ENCODE assay signal across 5 fruit fly cellular contexts in genomic region chrX:9579918-9580521, dm6.
TF ChIP-seq lines count a peak whose summit lies in the region.

Gene LPCAT, minus strand, starts transcription at chrX:9579987.

- peak; percentile 50 for TF ChIP-seq CTCF in whole organism, embryonic (GFP tag; optimal IDR thresholded peaks at IDR 0.05; lab: Kevin White, UChicago)

TF ChIP-seq in whole organism, adult, 20 proteins besides CTCF, POLR2A, EP300 and RAD21 (continues in another document):
- TF ChIP-seq CG7045 (GFP tag; optimal IDR thresholded peaks at IDR 0.05; lab: Kevin White, UChicago) (peak; percentile 20), CG11617 (GFP tag; optimal IDR thresholded peaks at IDR 0.05; lab: Kevin White, UChicago) (peak; percentile 40), tj (GFP tag; optimal IDR thresholded peaks at IDR 0.05; lab: Kevin White, UChicago) (no peak), CG7101 (tag; optimal IDR thresholded peaks at IDR 0.05; lab: Kevin White, UChicago) (peak; percentile 80), bab1 (GFP tag; optimal IDR thresholded peaks at IDR 0.05; lab: Kevin White, UChicago) (peak; percentile 90), CG14711 (tag; optimal IDR thresholded peaks at IDR 0.05; lab: Kevin White, UChicago) (peak; percentile 84), Hr96 (GFP tag; optimal IDR thresholded peaks at IDR 0.05; lab: Kevin White, UChicago) (peak; percentile 87), cnc (optimal IDR thresholded peaks at IDR 0.05; lab: Kevin White, UChicago) (no peak), CG1620 (GFP tag; optimal IDR thresholded peaks at IDR 0.05; lab: Kevin White, UChicago) (peak; percentile 94), CG12768 (GFP tag; optimal IDR thresholded peaks at IDR 0.05; lab: Kevin White, UChicago) (peak; percentile 56), CG5204 (GFP tag; optimal IDR thresholded peaks at IDR 0.05; lab: Kevin White, UChicago) (peak; percentile 66), ovo (GFP tag; optimal IDR thresholded peaks at IDR 0.05; lab: Kevin White, UChicago) (peak; percentile 51), Crg-1 (GFP tag; optimal IDR thresholded peaks at IDR 0.05; lab: Kevin White, UChicago) (peak; percentile 82), pad (GFP tag; optimal IDR thresholded peaks at IDR 0.05; lab: Kevin White, UChicago) (peak; percentile 65), Mnt (GFP tag; optimal IDR thresholded peaks at IDR 0.05; lab: Kevin White, UChicago) (peak; percentile 73), CG33017 (tag; optimal IDR thresholded peaks at IDR 0.05; lab: Kevin White, UChicago) (peak; percentile 50), cic (GFP tag; optimal IDR thresholded peaks at IDR 0.05; lab: Kevin White, UChicago) (peak; percentile 31), kay (GFP tag; lab: Kevin White, UChicago; ENCODE audit: borderline replicate concordance) (no peak)

TF ChIP-seq in whole organism, embryonic, 481 proteins besides CTCF, POLR2A, EP300 and RAD21 (continues in another document):
- peak; percentile 28 for TF ChIP-seq Jarid2 (GFP tag; optimal IDR thresholded peaks at IDR 0.05; lab: Kevin White, UChicago)
- TF ChIP-seq lola (GFP tag; optimal IDR thresholded peaks at IDR 0.05; lab: Kevin White, UChicago) = peak in 2 of 3 experiments; percentile 27 to 36
- TF ChIP-seq CG17568 (GFP tag; optimal IDR thresholded peaks at IDR 0.05; lab: Kevin White, UChicago) = peak; percentile 30
- TF ChIP-seq CG3726 (GFP tag; IDR thresholded peaks at IDR 0.05; lab: Robert Waterston, UW) = peak; percentile 82; the same call in 2 of the 3 replicates
- peak; percentile 7 for TF ChIP-seq cg (GFP tag; optimal IDR thresholded peaks at IDR 0.05; lab: Kevin White, UChicago)
- TF ChIP-seq crol (GFP tag; IDR thresholded peaks at IDR 0.05; lab: Robert Waterston, UW) = no peak
- TF ChIP-seq kay (GFP tag; optimal IDR thresholded peaks at IDR 0.05; lab: Kevin White, UChicago) = peak; percentile 73
- peak; percentile 46 for TF ChIP-seq nerfin-1 (tag; optimal IDR thresholded peaks at IDR 0.05; lab: Kevin White, UChicago)
- TF ChIP-seq CkIIα-i1 (GFP tag; IDR thresholded peaks at IDR 0.05; lab: Robert Waterston, UW) = no peak
- peak; percentile 54 for TF ChIP-seq trh (GFP tag; optimal IDR thresholded peaks at IDR 0.05; lab: Kevin White, UChicago)
- peak; percentile 70 for TF ChIP-seq fu2 (GFP tag; optimal IDR thresholded peaks at IDR 0.05; lab: Kevin White, UChicago)
- TF ChIP-seq unpg (GFP tag; optimal IDR thresholded peaks at IDR 0.05; lab: Kevin White, UChicago) = peak; percentile 37
- peak; percentile 4 for TF ChIP-seq tap (tag; optimal IDR thresholded peaks at IDR 0.05; lab: Kevin White, UChicago)
- TF ChIP-seq sc (optimal IDR thresholded peaks at IDR 0.05; lab: Kevin White, UChicago) = no peak
- TF ChIP-seq sc (GFP tag; optimal IDR thresholded peaks at IDR 0.05; lab: Kevin White, UChicago) = no peak
- peak; percentile 70 for TF ChIP-seq CG9817 (tag; optimal IDR thresholded peaks at IDR 0.05; lab: Kevin White, UChicago)
- peak; percentile 78 for TF ChIP-seq CG34224 (GFP tag; IDR thresholded peaks at IDR 0.05; lab: Robert Waterston, UW; ENCODE audit: partially characterized antibody)
- no peak for TF ChIP-seq corto (GFP tag; optimal IDR thresholded peaks at IDR 0.05; lab: Kevin White, UChicago)

TF ChIP-seq in whole organism, prepupa, 60 proteins besides CTCF, POLR2A, EP300 and RAD21 (continues in another document):
- no peak for TF ChIP-seq Eip93F (GFP tag; optimal IDR thresholded peaks at IDR 0.05; lab: Kevin White, UChicago)
- no peak for TF ChIP-seq fd59A (GFP tag; optimal IDR thresholded peaks at IDR 0.05; lab: Kevin White, UChicago)
- TF ChIP-seq Gug (GFP tag; IDR thresholded peaks at IDR 0.05; lab: Robert Waterston, UW) = peak; percentile 69
- TF ChIP-seq CG6808 (GFP tag; optimal IDR thresholded peaks at IDR 0.05; lab: Kevin White, UChicago) = peak; percentile 26
- peak; percentile 92 for TF ChIP-seq Eip78C (GFP tag; lab: Kevin White, UChicago)
- peak; percentile 48 for TF ChIP-seq Met (GFP tag; optimal IDR thresholded peaks at IDR 0.05; lab: Kevin White, UChicago)
- no peak for TF ChIP-seq fd85E (GFP tag; optimal IDR thresholded peaks at IDR 0.05; lab: Kevin White, UChicago)
- no peak for TF ChIP-seq Hr38 (GFP tag; optimal IDR thresholded peaks at IDR 0.05; lab: Kevin White, UChicago)
- TF ChIP-seq svp (GFP tag; lab: Kevin White, UChicago) = peak; percentile 82
- TF ChIP-seq CG3919 (GFP tag; optimal IDR thresholded peaks at IDR 0.05; lab: Kevin White, UChicago) = peak; percentile 61
- TF ChIP-seq CG8119 (GFP tag; IDR thresholded peaks at IDR 0.05; lab: Robert Waterston, UW) = peak; percentile 57; the same call in 2 of the 3 replicates
- peak; percentile 36 for TF ChIP-seq esn (GFP tag; optimal IDR thresholded peaks at IDR 0.05; lab: Kevin White, UChicago)
- TF ChIP-seq CG6276 (GFP tag; optimal IDR thresholded peaks at IDR 0.05; lab: Kevin White, UChicago) = no peak
- TF ChIP-seq pdm3 (GFP tag; optimal IDR thresholded peaks at IDR 0.05; lab: Kevin White, UChicago) = peak; percentile 36
- peak; percentile 46 for TF ChIP-seq CG11762 (GFP tag; optimal IDR thresholded peaks at IDR 0.05; lab: Kevin White, UChicago; ENCODE audit: insufficient read depth)
- TF ChIP-seq CG3032 (tag; optimal IDR thresholded peaks at IDR 0.05; lab: Kevin White, UChicago) = peak; percentile 39
- peak; percentile 41 for TF ChIP-seq Ets21C (GFP tag; optimal IDR thresholded peaks at IDR 0.05; lab: Kevin White, UChicago)
- TF ChIP-seq Lpt (GFP tag; optimal IDR thresholded peaks at IDR 0.05; lab: Kevin White, UChicago) = no peak
- TF ChIP-seq Hr4 (GFP tag; optimal IDR thresholded peaks at IDR 0.05; lab: Kevin White, UChicago) = peak; percentile 53
- TF ChIP-seq ss (GFP tag; optimal IDR thresholded peaks at IDR 0.05; lab: Kevin White, UChicago) = no peak

TF ChIP-seq in whole organism, pupa, 21 proteins besides CTCF, POLR2A, EP300 and RAD21:
- peak; percentile 63 for TF ChIP-seq CG32121 (GFP tag; IDR thresholded peaks at IDR 0.05; lab: Robert Waterston, UW)
- TF ChIP-seq CG12605 (GFP tag; IDR thresholded peaks at IDR 0.05; lab: Robert Waterston, UW) = no peak
- TF ChIP-seq rn (GFP tag; IDR thresholded peaks at IDR 0.05; lab: Robert Waterston, UW) = peak; percentile 56
- peak; percentile 34 for TF ChIP-seq CG15710 (tag; optimal IDR thresholded peaks at IDR 0.05; lab: Kevin White, UChicago)
- peak; percentile 43 for TF ChIP-seq CG9948 (tag; optimal IDR thresholded peaks at IDR 0.05; lab: Kevin White, UChicago)
- TF ChIP-seq CG8159 (tag; optimal IDR thresholded peaks at IDR 0.05; lab: Kevin White, UChicago) = peak; percentile 68
- TF ChIP-seq CG10348 (GFP tag; IDR thresholded peaks at IDR 0.05; lab: Robert Waterston, UW) = 0 out of 2 replicates have a peak, but pooled peaks have one; percentile 18
- no peak for TF ChIP-seq EcR (GFP tag; optimal IDR thresholded peaks at IDR 0.05; lab: Kevin White, UChicago)
- peak; percentile 27 for TF ChIP-seq CG8301 (tag; optimal IDR thresholded peaks at IDR 0.05; lab: Kevin White, UChicago)
- peak; percentile 56 for TF ChIP-seq Ets98B (GFP tag; IDR thresholded peaks at IDR 0.05; lab: Robert Waterston, UW)
- TF ChIP-seq Pif1B (GFP tag; optimal IDR thresholded peaks at IDR 0.05; lab: Kevin White, UChicago) = no peak
- peak; percentile 34 for TF ChIP-seq CG14655 (GFP tag; optimal IDR thresholded peaks at IDR 0.05; lab: Kevin White, UChicago)
- TF ChIP-seq CG13204 (GFP tag; optimal IDR thresholded peaks at IDR 0.05; lab: Kevin White, UChicago) = no peak
- TF ChIP-seq CG4496 (GFP tag; IDR thresholded peaks at IDR 0.05; lab: Robert Waterston, UW) = peak; percentile 84
- peak; percentile 63 for TF ChIP-seq Snoo (tag; optimal IDR thresholded peaks at IDR 0.05; lab: Kevin White, UChicago)
- no peak for TF ChIP-seq CG34367 (tag; optimal IDR thresholded peaks at IDR 0.05; lab: Kevin White, UChicago)
- peak; percentile 58 for TF ChIP-seq CG17806 (tag; optimal IDR thresholded peaks at IDR 0.05; lab: Kevin White, UChicago)
- TF ChIP-seq fd96Ca (GFP tag; IDR thresholded peaks at IDR 0.05; lab: Robert Waterston, UW) = peak; percentile 77
- TF ChIP-seq D1 (tag; optimal IDR thresholded peaks at IDR 0.05; lab: Kevin White, UChicago) = no peak
- TF ChIP-seq Pif1A (GFP tag; optimal IDR thresholded peaks at IDR 0.05; lab: Kevin White, UChicago) = peak; percentile 43
- no peak for TF ChIP-seq gl (tag; optimal IDR thresholded peaks at IDR 0.05; lab: Kevin White, UChicago)

TF ChIP-seq in whole organism, wandering third instar larva, 38 proteins besides CTCF, POLR2A, EP300 and RAD21 (continues in another document):
- TF ChIP-seq Sp1 (GFP tag; optimal IDR thresholded peaks at IDR 0.05; lab: Kevin White, UChicago) (peak; percentile 69), CG9705 (GFP tag; optimal IDR thresholded peaks at IDR 0.05; lab: Kevin White, UChicago) (peak; percentile 73), Dfd (GFP tag; optimal IDR thresholded peaks at IDR 0.05; lab: Kevin White, UChicago) (no peak), CrebA (GFP tag; optimal IDR thresholded peaks at IDR 0.05; lab: Kevin White, UChicago; ENCODE audit: borderline replicate concordance) (peak; percentile 40), foxo (GFP tag; optimal IDR thresholded peaks at IDR 0.05; lab: Kevin White, UChicago) (peak in 1 of 2 experiments; percentile 88), usp (GFP tag; optimal IDR thresholded peaks at IDR 0.05; lab: Kevin White, UChicago) (no peak), pan (optimal IDR thresholded peaks at IDR 0.05; lab: Kevin White, UChicago) (no peak), Hr78 (GFP tag; optimal IDR thresholded peaks at IDR 0.05; lab: Kevin White, UChicago) (no peak), Jra (GFP tag; optimal IDR thresholded peaks at IDR 0.05; lab: Kevin White, UChicago) (peak; percentile 71), dmrt93B (GFP tag; optimal IDR thresholded peaks at IDR 0.05; lab: Kevin White, UChicago) (peak; percentile 48), woc (GFP tag; optimal IDR thresholded peaks at IDR 0.05; lab: Kevin White, UChicago) (peak; percentile 27), Hnf4 (GFP tag; optimal IDR thresholded peaks at IDR 0.05; lab: Kevin White, UChicago) (peak; percentile 80), fru (GFP tag; optimal IDR thresholded peaks at IDR 0.05; lab: Kevin White, UChicago) (peak; percentile 83), sv (GFP tag; optimal IDR thresholded peaks at IDR 0.05; lab: Kevin White, UChicago) (peak; percentile 83), dsf (GFP tag; optimal IDR thresholded peaks at IDR 0.05; lab: Kevin White, UChicago; ENCODE audit: borderline replicate concordance) (peak; percentile 23), rgr (GFP tag; optimal IDR thresholded peaks at IDR 0.05; lab: Kevin White, UChicago) (peak; percentile 60), sage (GFP tag; optimal IDR thresholded peaks at IDR 0.05; lab: Kevin White, UChicago) (peak; percentile 67), Rel (GFP tag; optimal IDR thresholded peaks at IDR 0.05; lab: Kevin White, UChicago) (no peak), Rel (tag; optimal IDR thresholded peaks at IDR 0.05; lab: Kevin White, UChicago) (no peak), GATAd (GFP tag; optimal IDR thresholded peaks at IDR 0.05; lab: Kevin White, UChicago) (no peak), Abd-B (GFP tag; optimal IDR thresholded peaks at IDR 0.05; lab: Kevin White, UChicago) (no peak), tai (GFP tag; optimal IDR thresholded peaks at IDR 0.05; lab: Kevin White, UChicago) (peak; percentile 80), br (GFP tag; optimal IDR thresholded peaks at IDR 0.05; lab: Kevin White, UChicago) (peak; percentile 62), h (GFP tag; optimal IDR thresholded peaks at IDR 0.05; lab: Kevin White, UChicago) (peak; percentile 69)
